Worm (Caenorhabditis elegans): ENCODE results near the gene Y54G2A.16.
"Not testable (repeated sequence)": the region's sequence is repeated elsewhere in the genome, so short reads cannot be mapped to it uniquely, and the experiment has no call there.

Gene Y54G2A.16

DNA sequence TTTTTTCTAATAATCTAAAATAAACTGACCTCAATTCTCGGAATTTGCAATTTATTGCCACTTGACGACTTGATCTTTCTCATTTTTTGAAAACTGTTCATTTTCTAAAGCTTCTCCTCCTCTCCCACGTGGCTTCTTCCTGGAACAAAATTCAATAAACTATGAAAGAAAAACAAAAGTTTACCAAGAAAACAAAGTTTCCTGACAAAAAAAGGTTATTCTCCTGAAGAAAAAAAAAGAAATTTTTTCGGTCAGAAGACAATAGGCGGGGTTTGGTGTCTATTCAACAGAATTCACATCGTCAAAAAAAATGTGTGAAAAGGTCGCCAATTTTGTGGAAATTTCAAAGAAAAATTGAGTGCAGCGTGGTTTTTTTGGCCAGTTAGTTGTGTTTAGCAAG, at the start of gene Y54G2A.16:
Gene Y54G2A.16 (minus strand): TSS at position 101 of the 400 bp plus-strand sequence.
- TF ChIP-seq sem-2 (GFP tag; optimal IDR thresholded peaks at IDR 0.05) (no peak), sptf-1 (tag; optimal IDR thresholded peaks at IDR 0.05) (no peak), snpc-4 (tag; optimal IDR thresholded peaks at IDR 0.05) (no peak), unc-62 (GFP tag; optimal IDR thresholded peaks at IDR 0.05) (no peak), flh-1 (GFP tag; optimal IDR thresholded peaks at IDR 0.05) (no peak), pha-4 (tag; optimal IDR thresholded peaks at IDR 0.05) (no peak), drap-1 (GFP tag; optimal IDR thresholded peaks at IDR 0.05) (no peak), bed-3 (GFP tag; optimal IDR thresholded peaks at IDR 0.05) (no peak), unc-120 (tag; optimal IDR thresholded peaks at IDR 0.05; ENCODE audit: poor library complexity, severe bottlenecking) (no peak), ceh-43 (GFP tag; optimal IDR thresholded peaks at IDR 0.05) (no peak), elt-3 (tag; optimal IDR thresholded peaks at IDR 0.05) (no peak), lsy-2 (tag; optimal IDR thresholded peaks at IDR 0.05) (no peak), M03D4.4 (tag; optimal IDR thresholded peaks at IDR 0.05) (no peak), nhr-28 (tag; optimal IDR thresholded peaks at IDR 0.05) (no peak), hlh-1 (tag; optimal IDR thresholded peaks at IDR 0.05) (no peak)

DNA sequence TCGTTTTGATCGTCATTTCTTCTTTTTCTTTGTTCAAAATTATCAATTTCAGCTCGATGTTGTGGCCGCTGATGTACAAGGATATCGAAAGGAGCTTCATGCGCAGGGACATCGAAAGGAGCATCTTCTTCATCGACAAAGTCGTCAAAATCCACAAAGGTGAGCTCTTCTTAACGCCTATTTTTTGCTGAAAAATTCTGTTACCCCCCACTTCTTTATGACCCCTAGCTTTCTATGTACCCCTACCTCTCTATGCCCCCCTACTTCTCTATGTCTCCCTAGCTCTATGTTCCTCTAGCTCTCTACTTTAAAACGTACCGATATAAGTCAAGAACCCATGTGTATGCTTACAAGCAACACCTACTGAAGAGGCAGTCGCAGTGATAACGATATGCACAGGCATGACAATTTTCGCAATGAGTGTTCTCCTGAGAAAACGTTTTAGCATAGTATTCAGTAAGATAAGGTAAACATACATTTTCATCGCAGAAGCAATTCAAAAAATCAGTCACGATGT, 33.1 kb upstream of the Y54G2A.16 start, which contains the start of gene Y54G2A.36:
Gene Y54G2A.36 (plus strand): TSS at position 51 of the 517 bp plus-strand sequence.
- TF ChIP-seq ztf-11 (tag; optimal IDR thresholded peaks at IDR 0.05) (no peak), tbx-8 (GFP tag; optimal IDR thresholded peaks at IDR 0.05) (no peak), nhr-237 (tag; optimal IDR thresholded peaks at IDR 0.05) (no peak), nhr-76 (tag; optimal IDR thresholded peaks at IDR 0.05) (no peak), sem-2 (GFP tag; optimal IDR thresholded peaks at IDR 0.05) (no peak), ceh-83 (GFP tag; optimal IDR thresholded peaks at IDR 0.05) (no peak), lsy-2 (tag; optimal IDR thresholded peaks at IDR 0.05) (no peak), flh-1 (GFP tag; optimal IDR thresholded peaks at IDR 0.05) (no peak), zip-8 (tag; optimal IDR thresholded peaks at IDR 0.05) (no peak), hlh-1 (tag; optimal IDR thresholded peaks at IDR 0.05) (no peak), ceh-43 (GFP tag; optimal IDR thresholded peaks at IDR 0.05) (no peak), nhr-12 (tag; optimal IDR thresholded peaks at IDR 0.05) (no peak), elt-3 (tag; optimal IDR thresholded peaks at IDR 0.05) (no peak), lin-32 (GFP tag; optimal IDR thresholded peaks at IDR 0.05) (no peak), elt-1 (tag; optimal IDR thresholded peaks at IDR 0.05; ENCODE audit: borderline replicate concordance, insufficient read depth) (no peak)

DNA sequence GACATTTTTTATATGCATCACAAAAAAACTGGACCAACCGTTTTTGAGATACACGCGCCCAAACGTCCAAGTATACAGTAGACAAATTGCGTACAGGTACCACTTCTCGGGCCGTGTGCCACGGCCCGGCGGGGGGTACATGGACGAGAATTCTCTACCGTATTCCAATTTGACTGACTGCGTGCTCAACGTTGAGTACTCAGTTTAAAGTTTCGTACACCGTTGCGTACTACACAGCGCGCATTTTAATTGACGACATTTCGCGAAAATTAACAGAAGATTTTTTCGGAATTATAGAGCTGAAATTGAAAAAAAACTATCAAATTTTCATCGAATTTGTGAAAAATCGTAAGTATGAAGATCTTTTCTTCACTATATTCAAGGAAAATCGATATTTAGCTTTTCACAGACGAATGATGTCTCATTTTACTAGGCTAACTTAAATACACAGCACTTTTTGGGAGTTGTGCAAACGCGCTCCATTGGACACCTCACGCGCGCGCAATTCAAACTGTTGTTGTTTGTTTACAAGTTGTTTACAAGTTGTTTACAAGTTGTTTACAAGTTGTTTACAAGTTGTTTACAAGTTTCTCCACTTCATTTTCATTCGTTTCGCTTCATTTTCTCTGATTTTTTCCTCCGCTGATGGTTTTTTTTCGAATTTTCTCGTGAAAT, 31.5 kb upstream of the Y54G2A.16 start:
- peak; percentile 20 for TF ChIP-seq lsy-2 (tag; optimal IDR thresholded peaks at IDR 0.05)

DNA sequence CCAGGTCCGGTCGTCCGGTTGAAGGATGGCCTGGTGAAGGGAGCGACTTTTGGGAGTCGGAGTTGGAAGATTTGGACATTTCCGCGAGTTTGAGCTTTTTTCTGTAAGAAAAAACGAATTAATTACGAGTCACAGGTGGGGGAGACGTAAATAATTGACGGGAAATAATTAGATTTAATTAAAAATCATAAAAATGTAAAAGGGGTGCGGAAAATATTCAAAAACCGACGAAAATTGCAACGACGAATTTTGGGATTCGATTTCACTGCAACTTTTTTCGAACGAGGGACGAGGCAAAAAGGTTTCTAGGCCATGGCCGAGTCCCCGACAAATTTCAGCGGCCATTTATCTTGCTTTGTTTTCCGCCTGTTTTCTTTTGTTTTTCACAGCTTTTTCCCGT, 30.0 kb upstream of the Y54G2A.16 start, which contains the start of gene Y54G2A.19:
Gene Y54G2A.19 (minus strand): TSS at position 101 of the 400 bp plus-strand sequence.
- not testable (repeated sequence) for TF ChIP-seq lin-13 (tag; optimal IDR thresholded peaks at IDR 0.05); ceh-43 (GFP tag; optimal IDR thresholded peaks at IDR 0.05); hlh-1 (tag; optimal IDR thresholded peaks at IDR 0.05)

DNA sequence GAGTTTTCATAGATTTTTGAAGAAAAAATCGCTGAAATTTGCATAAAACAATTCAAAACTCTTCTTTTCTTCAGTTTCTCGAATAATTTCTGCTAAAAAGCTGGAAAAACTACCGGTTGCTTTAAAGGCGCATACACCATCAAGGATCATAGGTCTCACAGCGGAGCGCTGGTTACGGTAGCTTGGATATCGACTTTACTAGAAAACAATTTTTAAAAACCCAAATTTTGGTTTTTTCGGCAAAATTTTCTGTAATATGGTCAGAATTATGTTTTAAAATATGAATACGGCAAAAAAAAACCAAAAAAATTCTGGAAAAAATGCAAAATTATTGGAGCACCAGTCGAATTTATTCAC, 28.8 kb upstream of the Y54G2A.16 start:
- TF ChIP-seq zip-8 (tag; optimal IDR thresholded peaks at IDR 0.05) = no peak
- TF ChIP-seq unc-120 (tag; optimal IDR thresholded peaks at IDR 0.05; ENCODE audit: poor library complexity, severe bottlenecking) = no peak
- TF ChIP-seq nhr-237 (tag; optimal IDR thresholded peaks at IDR 0.05) = no peak
- no peak for TF ChIP-seq lsy-2 (tag; optimal IDR thresholded peaks at IDR 0.05)
- no peak for TF ChIP-seq ztf-11 (tag; optimal IDR thresholded peaks at IDR 0.05)
- TF ChIP-seq mep-1 (tag; optimal IDR thresholded peaks at IDR 0.05) = no peak
- TF ChIP-seq hlh-1 (tag; optimal IDR thresholded peaks at IDR 0.05) = no peak
- no peak for TF ChIP-seq ham-2 (GFP tag; optimal IDR thresholded peaks at IDR 0.05)
- TF ChIP-seq elt-1 (tag; optimal IDR thresholded peaks at IDR 0.05; ENCODE audit: borderline replicate concordance, insufficient read depth) = no peak
- TF ChIP-seq ces-1 (GFP tag; optimal IDR thresholded peaks at IDR 0.05) = no peak
- no peak for TF ChIP-seq cnd-1 (tag; optimal IDR thresholded peaks at IDR 0.05)
- no peak for TF ChIP-seq ceh-43 (GFP tag; optimal IDR thresholded peaks at IDR 0.05)
- TF ChIP-seq flh-1 (GFP tag; optimal IDR thresholded peaks at IDR 0.05) = no peak
- no peak for TF ChIP-seq nhr-2 (tag; optimal IDR thresholded peaks at IDR 0.05)
- TF ChIP-seq sem-2 (GFP tag; optimal IDR thresholded peaks at IDR 0.05) = no peak
- TF ChIP-seq nhr-76 (tag; optimal IDR thresholded peaks at IDR 0.05) = no peak
- TF ChIP-seq sptf-1 (tag; optimal IDR thresholded peaks at IDR 0.05) = no peak
- TF ChIP-seq drap-1 (GFP tag; optimal IDR thresholded peaks at IDR 0.05) = no peak

Measured in whole organism, mixed stage, embryonic.